Worm (Caenorhabditis elegans): Measurements from ENCODE around the gene C25D7.15.

- no peak for TF ChIP-seq ref-1 (GFP tag; conservative IDR thresholded peaks at IDR 0.05)
- no peak for TF ChIP-seq tab-1 (GFP tag; IDR thresholded peaks at IDR 0.05)
- no peak for TF ChIP-seq flt-1 (GFP tag; IDR thresholded peaks at IDR 0.05)
Measured at ce11 chrV:15089438-15089837, 29.8 kb downstream of the C25D7.15 start, which contains the start of the genes C01G10.5 and C01G10.4.
